Worm (Caenorhabditis elegans) whole organism, L4 larva: ENCODE measurements around the gene Y34B4A.2.

Source experiments
- lin-39 ChIP-seq: fragments of 150-350 bp; optimal IDR thresholded peaks from 2 replicates; lab custom pipeline; 2014; ENCODE audit warnings: missing biosample characterization, missing genetic modification reagents, missing genetic modification characterization
- zag-1 ChIP-seq: fragments of 150-350 bp; optimal IDR thresholded peaks from 2 replicates; lab custom pipeline; 2014; ENCODE audit warnings: missing biosample characterization, missing genetic modification characterization

DNA sequence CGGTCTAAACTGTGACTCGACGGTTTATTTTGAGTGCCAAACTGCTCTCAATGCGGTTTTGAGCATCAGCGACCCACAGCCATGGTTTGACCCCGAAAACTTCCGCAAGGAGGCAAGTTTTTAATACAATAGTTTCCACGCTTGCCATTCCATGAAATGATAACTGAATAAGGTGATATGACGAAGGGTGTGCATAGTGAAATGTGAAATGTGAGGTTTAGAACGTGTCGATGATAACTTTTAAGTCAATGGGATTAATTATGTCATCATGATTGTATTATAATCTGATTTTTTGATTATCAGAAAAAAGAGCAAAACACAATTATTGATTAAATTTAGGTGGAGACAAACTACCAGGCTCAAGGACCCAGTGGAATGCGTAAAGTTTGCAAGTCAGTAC is 24.0 kb upstream of the Y34B4A.2 start:
- no peak for TF ChIP-seq zag-1
- TF ChIP-seq lin-39 (tag; lab: Kevin White, UChicago) = no peak
